Fruit fly (Drosophila melanogaster): ENCODE measurements around the gene CG12054.

DNA sequence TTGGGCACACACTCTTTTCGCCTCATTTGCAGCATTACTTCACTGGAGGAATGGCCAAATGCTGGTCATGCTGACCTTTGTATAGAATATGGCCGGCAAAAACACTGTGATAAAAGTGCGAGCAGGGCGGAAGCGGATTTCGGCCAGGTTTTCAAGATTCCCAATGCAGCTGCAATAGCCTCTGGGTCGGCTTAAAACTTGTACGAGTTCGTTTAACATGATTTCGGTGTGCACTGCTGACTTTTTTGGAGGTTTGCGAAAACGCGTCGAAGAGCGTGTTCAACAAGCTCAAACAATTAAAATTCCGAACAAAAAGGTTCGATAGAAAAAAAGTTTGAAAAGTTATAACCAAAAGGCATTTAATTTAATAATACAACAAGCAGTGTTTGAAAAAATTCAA is 9.9 kb upstream of the CG12054 start, which contains the start of gene chp:
- TF ChIP-seq Clk (GFP tag; optimal IDR thresholded peaks at IDR 0.05) (no peak), CG14711 (tag; optimal IDR thresholded peaks at IDR 0.05) (no peak), cnc (optimal IDR thresholded peaks at IDR 0.05) (no peak), pad (GFP tag; optimal IDR thresholded peaks at IDR 0.05) (no peak), CG1620 (GFP tag; optimal IDR thresholded peaks at IDR 0.05) (no peak), CG11617 (GFP tag; optimal IDR thresholded peaks at IDR 0.05) (no peak), Hr96 (GFP tag; optimal IDR thresholded peaks at IDR 0.05) (no peak)

All from whole organism, adult.